Worm (Caenorhabditis elegans) whole organism, L4 larva: ENCODE measurements around the gene Y55F3AM.11.

Experiments
- F10B5.3 ChIP-seq: sonication (generic microtip); optimal IDR thresholded peaks from 2 replicates; lab custom pipeline; 2016; ENCODE audit warnings: mild to moderate bottlenecking, missing genetic modification characterization, missing compliant biosample characterization
- F26F4.8 ChIP-seq: fragments of 200-800 bp; sonication (Bioruptor generic); conservative IDR thresholded peaks from 2 replicates; pipeline ENCODE4 v1.3.6; 2022; ENCODE audit warnings: missing genetic modification characterization, missing compliant biosample characterization
- F37D6.2 ChIP-seq: sonication (generic microtip); optimal IDR thresholded peaks from 2 replicates; lab custom pipeline; 2016; ENCODE audit warnings: mild to moderate bottlenecking, missing genetic modification characterization, missing compliant biosample characterization
- F44E2.7 ChIP-seq: fragments of 200-800 bp; sonication (Bioruptor generic); IDR thresholded peaks from 2 replicates; pipeline ENCODE4 v2.1.2; 2022; ENCODE audit warnings: missing genetic modification characterization, missing compliant biosample characterization
- T26A8.4 ChIP-seq: fragments of 200-800 bp; sonication (Bioruptor generic); IDR thresholded peaks from 2 replicates; pipeline ENCODE4 v1.3.6; 2022; ENCODE audit warnings: missing genetic modification characterization, missing compliant biosample characterization
- Y105C5A.15 ChIP-seq: fragments of 200-800 bp; sonication (Bioruptor generic); IDR thresholded peaks from 2 replicates; pipeline ENCODE4 v1.3.6; 2022; ENCODE audit warnings: missing genetic modification characterization, missing compliant biosample characterization
- Y75B8A.6 ChIP-seq: fragments of 200-800 bp; sonication (Bioruptor generic); IDR thresholded peaks from 2 replicates; pipeline ENCODE4 v1.3.6; 2022; ENCODE audit warnings: missing genetic modification reagents, missing genetic modification characterization, missing compliant biosample characterization
- aha-1 ChIP-seq: fragments of 150-350 bp; peaks from one replicate; lab custom pipeline; 2014; ENCODE audit warnings: missing biosample characterization, missing genetic modification characterization
- ama-1 ChIP-seq: fragments of 150-350 bp; optimal IDR thresholded peaks from 2 replicates; lab custom pipeline; 2014; ENCODE audit warnings: inconsistent platforms, mixed read lengths
- ceh-20 ChIP-seq: fragments of 200-800 bp; sonication (Bioruptor generic); IDR thresholded peaks from 2 replicates; pipeline ENCODE4 v1.3.6; 2022; ENCODE audit warnings: missing genetic modification reagents, missing genetic modification characterization, missing compliant biosample characterization
- ceh-44 ChIP-seq: fragments of 200-800 bp; sonication (Bioruptor generic); IDR thresholded peaks from 2 replicates; pipeline ENCODE4 v1.3.6; 2022; ENCODE audit warnings: missing genetic modification reagents, missing genetic modification characterization, missing compliant biosample characterization
- ceh-62 ChIP-seq: sonication (generic microtip); optimal IDR thresholded peaks from 2 replicates; lab custom pipeline; 2017; ENCODE audit warnings: missing biosample characterization, missing genetic modification characterization
- ctbp-1 ChIP-seq: fragments of 200-800 bp; sonication (Bioruptor generic); IDR thresholded peaks from 2 replicates; pipeline ENCODE4 v1.3.6; 2022; ENCODE audit warnings: missing genetic modification reagents, missing genetic modification characterization, missing compliant biosample characterization
- daf-16 ChIP-seq, 3 experiments: sonication (generic microtip); optimal IDR thresholded peaks; 2 replicates each; lab custom pipeline; 2016 to 2017; ENCODE audit warnings: missing genetic modification characterization in 3 of 3, missing genetic modification reagents in 3 of 3, mild to moderate bottlenecking in 2 of 3, missing compliant biosample characterization in 2 of 3, missing biosample characterization in 1 of 3, moderate library complexity in 1 of 3
- daf-8 ChIP-seq: fragments of 200-800 bp; sonication (Bioruptor generic); IDR thresholded peaks from 2 replicates; pipeline ENCODE4 v1.3.6; 2022; ENCODE audit warnings: missing genetic modification characterization, missing compliant biosample characterization
- dmd-6 ChIP-seq: fragments of 200-800 bp; sonication (Bioruptor generic); IDR thresholded peaks from 2 replicates; pipeline ENCODE4 v1.3.6; 2022; ENCODE audit warnings: missing genetic modification reagents, missing genetic modification characterization, missing compliant biosample characterization
- duxl-1 ChIP-seq: sonication (generic microtip); optimal IDR thresholded peaks from 2 replicates; lab custom pipeline; 2016; ENCODE audit warnings: mild to moderate bottlenecking, missing genetic modification characterization, moderate library complexity, missing compliant biosample characterization; ENCODE audit not compliant: poor library complexity
- dve-1 ChIP-seq: sonication (generic microtip); optimal IDR thresholded peaks from 2 replicates; lab custom pipeline; 2017; ENCODE audit warnings: antibody characterized with exemption, mild to moderate bottlenecking, missing genetic modification characterization, missing compliant biosample characterization; ENCODE audit not compliant: insufficient read depth
- egl-27 ChIP-seq: sonication (generic microtip); optimal IDR thresholded peaks from 3 replicates; lab custom pipeline; 2017; ENCODE audit warnings: missing biosample characterization, missing genetic modification reagents, missing genetic modification characterization
- egl-43 ChIP-seq: fragments of 200-800 bp; sonication (Bioruptor generic); IDR thresholded peaks from 2 replicates; pipeline ENCODE4 v1.3.6; 2022; ENCODE audit warnings: missing genetic modification reagents, missing genetic modification characterization, missing compliant biosample characterization
- fkh-10 ChIP-seq: fragments of 150-350 bp; optimal IDR thresholded peaks from 2 replicates; lab custom pipeline; 2014; ENCODE audit warnings: missing biosample characterization, missing genetic modification reagents, missing genetic modification characterization
- hlh-11 ChIP-seq: fragments of 200-800 bp; sonication (Bioruptor generic); optimal IDR thresholded peaks from 2 replicates; lab custom pipeline; 2018; ENCODE audit warnings: mild to moderate bottlenecking, missing genetic modification characterization, missing compliant biosample characterization
- hlh-30 ChIP-seq: sonication (generic microtip); optimal IDR thresholded peaks from 2 replicates; lab custom pipeline; 2017; ENCODE audit warnings: antibody characterized with exemption, mild to moderate bottlenecking, missing genetic modification characterization, missing compliant biosample characterization; ENCODE audit not compliant: insufficient read depth
- lim-7 ChIP-seq: fragments of 200-800 bp; sonication (Bioruptor generic); IDR thresholded peaks from 2 replicates; pipeline ENCODE4 v1.3.6; 2022; ENCODE audit warnings: missing genetic modification characterization, missing compliant biosample characterization
- lin-1 ChIP-seq: fragments of 200-800 bp; sonication (Bioruptor generic); IDR thresholded peaks from 2 replicates; pipeline ENCODE4 v1.3.6; 2022; ENCODE audit warnings: missing genetic modification reagents, missing genetic modification characterization, missing compliant biosample characterization
- lin-29 ChIP-seq: fragments of 200-800 bp; sonication (Bioruptor generic); IDR thresholded peaks from 2 replicates; pipeline ENCODE4 v1.3.6; 2022; ENCODE audit warnings: missing genetic modification reagents, missing genetic modification characterization, missing compliant biosample characterization
- madf-9 ChIP-seq: fragments of 200-800 bp; sonication (Bioruptor generic); conservative IDR thresholded peaks from 2 replicates; pipeline ENCODE4 v1.3.6; 2022; ENCODE audit warnings: missing genetic modification reagents, missing genetic modification characterization, missing compliant biosample characterization
- mdl-1 ChIP-seq, 2 experiments: fragments of 150-350 bp in 1 of 2; sonication (generic microtip) in 1 of 2; optimal IDR thresholded peaks; 2 replicates each; lab custom pipeline; 2014 to 2017; ENCODE audit warnings: missing biosample characterization in 2 of 2, missing genetic modification characterization in 2 of 2
- mxl-2 ChIP-seq: fragments of 200-800 bp; sonication (Bioruptor generic); conservative IDR thresholded peaks from 2 replicates; pipeline ENCODE4 v1.3.6; 2022; ENCODE audit warnings: missing genetic modification reagents, missing genetic modification characterization, missing compliant biosample characterization
- nhr-10 ChIP-seq: fragments of 150-350 bp; optimal IDR thresholded peaks from 2 replicates; lab custom pipeline; 2014; ENCODE audit warnings: missing biosample characterization, missing genetic modification characterization
- nhr-102 ChIP-seq: sonication (generic microtip); optimal IDR thresholded peaks from 2 replicates; lab custom pipeline; 2016; ENCODE audit warnings: mild to moderate bottlenecking, missing genetic modification characterization, moderate library complexity, missing compliant biosample characterization
- nhr-111 ChIP-seq: fragments of 200-800 bp; sonication (Bioruptor generic); optimal IDR thresholded peaks from 2 replicates; lab custom pipeline; 2018; ENCODE audit warnings: mild to moderate bottlenecking, missing genetic modification characterization, missing compliant biosample characterization
- nhr-41 ChIP-seq: fragments of 200-800 bp; sonication (Bioruptor generic); IDR thresholded peaks from 2 replicates; pipeline ENCODE4 v1.3.6; 2022; ENCODE audit warnings: missing genetic modification reagents, missing genetic modification characterization, missing compliant biosample characterization
- nhr-42 ChIP-seq: fragments of 200-800 bp; sonication (Bioruptor generic); IDR thresholded peaks from 2 replicates; pipeline ENCODE4 v1.3.6; 2022; ENCODE audit warnings: missing genetic modification characterization, missing compliant biosample characterization
- nhr-48 ChIP-seq: sonication (generic microtip); optimal IDR thresholded peaks from 2 replicates; lab custom pipeline; 2016; ENCODE audit warnings: mild to moderate bottlenecking, missing genetic modification characterization, missing compliant biosample characterization
- nhr-6 ChIP-seq: fragments of 150-350 bp; optimal IDR thresholded peaks from 2 replicates; lab custom pipeline; 2014; ENCODE audit warnings: missing biosample characterization, missing genetic modification characterization
- pha-4 ChIP-seq, 2 experiments: fragments of 150-350 bp in 1 of 2; fragments of 200-800 bp in 1 of 2; sonication (Bioruptor generic) in 1 of 2; IDR thresholded peaks in 1 of 2; optimal IDR thresholded peaks in 1 of 2; 2 replicates each; pipeline versions ENCODE4 v1.3.6 to Lab custom; 2014 to 2022; ENCODE audit warnings: missing genetic modification characterization in 2 of 2, missing genetic modification reagents in 2 of 2, missing biosample characterization in 1 of 2, missing compliant biosample characterization in 1 of 2
- set-16 ChIP-seq: fragments of 200-800 bp; sonication (Bioruptor generic); IDR thresholded peaks from 2 replicates; pipeline ENCODE4 v1.3.6; 2022; ENCODE audit warnings: missing genetic modification reagents, missing genetic modification characterization, missing compliant biosample characterization
- skn-1 ChIP-seq: fragments of 150-350 bp; optimal IDR thresholded peaks from 2 replicates; lab custom pipeline; 2014; ENCODE audit warnings: missing biosample characterization, missing genetic modification characterization
- tra-1 ChIP-seq: fragments of 200-800 bp; sonication (Bioruptor generic); IDR thresholded peaks from 2 replicates; pipeline ENCODE4 v1.3.6; 2022; ENCODE audit warnings: missing genetic modification reagents, missing genetic modification characterization, missing compliant biosample characterization
- unc-130 ChIP-seq: sonication (generic microtip); optimal IDR thresholded peaks from 2 replicates; lab custom pipeline; 2016; ENCODE audit warnings: missing genetic modification reagents, missing genetic modification characterization, missing compliant biosample characterization
- unc-39 ChIP-seq: sonication (generic microtip); optimal IDR thresholded peaks from 2 replicates; lab custom pipeline; 2017; ENCODE audit warnings: missing biosample characterization, missing genetic modification characterization
- vab-7 ChIP-seq: fragments of 200-800 bp; sonication (Bioruptor generic); IDR thresholded peaks from 2 replicates; pipeline ENCODE4 v1.3.6; 2022; ENCODE audit warnings: missing genetic modification reagents, missing genetic modification characterization, missing compliant biosample characterization
- zfp-3 ChIP-seq: fragments of 200-800 bp; sonication (Bioruptor generic); conservative IDR thresholded peaks from 2 replicates; pipeline ENCODE4 v1.3.6; 2022; ENCODE audit warnings: missing genetic modification reagents, missing genetic modification characterization, missing compliant biosample characterization
- zip-11 ChIP-seq: fragments of 200-800 bp; sonication (Bioruptor generic); IDR thresholded peaks from 2 replicates; pipeline ENCODE4 v1.3.6; 2022; ENCODE audit warnings: missing genetic modification characterization, missing compliant biosample characterization
- zip-2 ChIP-seq: fragments of 150-350 bp; optimal IDR thresholded peaks from 2 replicates; lab custom pipeline; 2014; ENCODE audit warnings: missing biosample characterization, missing genetic modification characterization

The Y55F3AM.11 gene

ce11 chrIV:1070383-1070782 is 26.2 kb upstream of the Y55F3AM.11 start (continued):
- TF ChIP-seq nhr-6 (peak; percentile 52), pha-4 (GFP tag; IDR thresholded peaks at IDR 0.05; lab: Robert Waterston, UW) (peak; percentile 85), pha-4 (tag; optimal IDR thresholded peaks at IDR 0.05; lab: Kevin White, UChicago) (no peak), F26F4.8 (GFP tag; lab: Robert Waterston, UW) (no peak), unc-39 (tag; lab: Kevin White, UChicago) (no peak), lin-29 (0 out of 2 replicates have a peak, but pooled peaks have one; percentile 15), ceh-20 (peak; percentile 90), egl-27 (tag; lab: Kevin White, UChicago) (no peak), lin-1 (GFP tag; lab: Robert Waterston, UW) (peak; percentile 51; the same call in 1 of the 2 replicates), ceh-44 (no peak), dve-1 (tag; lab: Kevin White, UChicago) (peak; percentile 97), lim-7 (GFP tag; lab: Robert Waterston, UW) (no peak), mdl-1 (tag; optimal IDR thresholded peaks at IDR 0.05; lab: Kevin White, UChicago) (peak; percentile 86 to 94), zip-11 (GFP tag; lab: Robert Waterston, UW) (no peak), skn-1 (no peak), nhr-42 (GFP tag; lab: Robert Waterston, UW) (peak; percentile 81), vab-7 (no peak), hlh-30 (tag; lab: Kevin White, UChicago) (peak; percentile 94), Y75B8A.6 (no peak), fkh-10 (peak; percentile 97), F10B5.3 (peak; percentile 46), nhr-48 (tag; lab: Kevin White, UChicago) (peak; percentile 86), nhr-111 (GFP tag; lab: Kevin White, UChicago) (no peak), F37D6.2 (tag; lab: Kevin White, UChicago) (peak; percentile 81), F44E2.7 (GFP tag; lab: Robert Waterston, UW) (no peak), nhr-102 (tag; lab: Kevin White, UChicago) (peak; percentile 81), T26A8.4 (GFP tag; lab: Robert Waterston, UW) (peak; percentile 88), ctbp-1 (GFP tag; lab: Robert Waterston, UW) (peak; percentile 86), daf-8 (GFP tag; lab: Robert Waterston, UW) (no peak), ceh-62 (no peak), tra-1 (GFP tag; lab: Robert Waterston, UW) (peak; percentile 62; the same call in 1 of the 2 replicates), zfp-3 (GFP tag; lab: Robert Waterston, UW) (no peak), nhr-41 (GFP tag; lab: Robert Waterston, UW) (no peak), Y105C5A.15 (GFP tag; lab: Robert Waterston, UW) (no peak), egl-43 (GFP tag; lab: Robert Waterston, UW) (peak; percentile 80), unc-130 (no peak)

ce11 chrIV:1068730-1069244 is 24.6 kb upstream of the Y55F3AM.11 start:
- no peak for TF ChIP-seq mxl-2 (GFP tag; lab: Robert Waterston, UW)
- TF ChIP-seq mdl-1 (tag; optimal IDR thresholded peaks at IDR 0.05; lab: Kevin White, UChicago), result no peak
- peak; percentile 92 for TF ChIP-seq set-16 (GFP tag; lab: Robert Waterston, UW)
- TF ChIP-seq duxl-1 (tag; lab: Kevin White, UChicago), result no peak
- TF ChIP-seq pha-4 (GFP tag; IDR thresholded peaks at IDR 0.05; lab: Robert Waterston, UW), result peak; percentile 33; the same call in 1 of the 2 replicates
- no peak for TF ChIP-seq pha-4 (tag; optimal IDR thresholded peaks at IDR 0.05; lab: Kevin White, UChicago)
- no peak for TF ChIP-seq ama-1
- peak; percentile 65 for TF ChIP-seq aha-1 (tag; lab: Kevin White, UChicago)
- no peak for TF ChIP-seq nhr-10
- peak; percentile 72 for TF ChIP-seq hlh-11 (tag; lab: Kevin White, UChicago)
- TF ChIP-seq dmd-6 (GFP tag; lab: Robert Waterston, UW), result no peak
- no peak for TF ChIP-seq daf-16 (GFP tag; optimal IDR thresholded peaks at IDR 0.05; lab: Kevin White, UChicago)
- peak; percentile 2 for TF ChIP-seq daf-16 (tag; optimal IDR thresholded peaks at IDR 0.05; lab: Kevin White, UChicago)
- TF ChIP-seq madf-9 (GFP tag; lab: Robert Waterston, UW), result no peak
- no peak for TF ChIP-seq zip-2 (tag; lab: Kevin White, UChicago)
